Fruit fly (Drosophila melanogaster) whole organism, embryonic: ENCODE results near the gene rols.

Experiments used
- Awh ChIP-seq: fragments of 200-800 bp; sonication (Bioruptor generic); IDR thresholded peaks from 2 replicates; pipeline ENCODE4, ENCODE4 v1.3.6; 2022; ENCODE audit warnings: missing biosample characterization, missing genetic modification characterization
- CG1647 ChIP-seq: fragments of 200-800 bp; sonication (Bioruptor generic); optimal IDR thresholded peaks from 3 replicates; lab custom pipeline; 2016; ENCODE audit warnings: missing biosample characterization, missing genetic modification characterization
- CG4707 ChIP-seq: fragments of 200-800 bp; sonication (Bioruptor generic); optimal IDR thresholded peaks from 2 replicates; lab custom pipeline; 2018; ENCODE audit warnings: missing biosample characterization, mild to moderate bottlenecking, missing genetic modification characterization, moderate library complexity
- CrebB ChIP-seq: fragments of 200-800 bp; sonication (Bioruptor generic); optimal IDR thresholded peaks from 3 replicates; lab custom pipeline; 2018; ENCODE audit warnings: missing biosample characterization, mild to moderate bottlenecking, missing genetic modification characterization
- HLH3B ChIP-seq: fragments of 200-800 bp; sonication (Bioruptor generic); IDR thresholded peaks from 2 replicates; pipeline ENCODE4 v1.3.6; 2022; ENCODE audit warnings: missing biosample characterization, missing genetic modification characterization
- Usf ChIP-seq: fragments of 200-800 bp; sonication (Bioruptor generic); optimal IDR thresholded peaks from 2 replicates; lab custom pipeline; 2017; ENCODE audit warnings: missing genotype, missing biosample characterization, missing genetic modification characterization
- Xbp1 ChIP-seq: fragments of 200-800 bp; sonication (Bioruptor generic); optimal IDR thresholded peaks from 3 replicates; lab custom pipeline; 2016; ENCODE audit warnings: missing biosample characterization, mild to moderate bottlenecking, missing genetic modification characterization
- crol ChIP-seq: fragments of 200-800 bp; sonication (Bioruptor generic); IDR thresholded peaks from 2 replicates; pipeline ENCODE4 v1.3.6; 2022; ENCODE audit warnings: missing biosample characterization, missing genetic modification characterization
- otp ChIP-seq: fragments of 200-800 bp; sonication (Bioruptor generic); IDR thresholded peaks from 3 replicates; pipeline ENCODE4, ENCODE4 v1.3.6; 2022; ENCODE audit warnings: missing biosample characterization, missing genetic modification characterization
- trem ChIP-seq: fragments of 200-800 bp; optimal IDR thresholded peaks from 3 replicates; lab custom pipeline; 2019; ENCODE audit warnings: missing biosample characterization, mild to moderate bottlenecking, missing genetic modification characterization, moderate library complexity

DNA sequence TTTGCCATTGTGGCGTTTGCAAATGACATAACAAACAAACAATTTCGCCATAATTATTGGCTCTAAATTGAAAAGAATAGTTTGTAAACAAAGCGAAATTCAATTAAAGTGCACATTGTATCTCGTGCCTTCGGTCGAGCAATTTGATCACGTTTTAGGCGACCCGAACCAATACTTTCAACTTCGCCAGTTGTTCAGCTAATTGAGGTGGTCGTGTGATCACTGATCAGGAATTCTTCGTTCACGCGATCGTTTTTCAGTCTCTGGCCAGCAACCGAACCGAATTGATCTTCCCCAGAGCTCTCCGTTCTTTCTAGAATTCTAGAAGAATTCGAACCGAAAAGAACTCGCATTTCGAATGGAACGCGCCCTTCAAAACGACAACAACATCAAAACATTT, 60.5 kb downstream of the rols start:
- TF ChIP-seq CrebB = no peak
- TF ChIP-seq CG4707 = no peak
- TF ChIP-seq otp = no peak
- TF ChIP-seq HLH3B (GFP tag; lab: Robert Waterston, UW) = no peak
- TF ChIP-seq Awh (GFP tag; lab: Robert Waterston, UW) = no peak
- no peak for TF ChIP-seq trem (tag; lab: Kevin White, UChicago)
- no peak for TF ChIP-seq crol (GFP tag; lab: Robert Waterston, UW)
- no peak for TF ChIP-seq Xbp1 (GFP tag; lab: Kevin White, UChicago)
- TF ChIP-seq Usf (GFP tag; lab: Kevin White, UChicago) = no peak
- no peak for TF ChIP-seq CG1647 (GFP tag; lab: Kevin White, UChicago)
